Fruit fly (Drosophila melanogaster): ENCODE results near the gene CG10516.
A peak's percentile ranks its signal among the peaks of the same experiment; 100 is the strongest.

CG10516 gene

dm6 chr3L:16002116-16002716 is 34.2 kb downstream of the CG10516 start:
- peak; percentile 25 for TF ChIP-seq CG17801 (GFP tag; optimal IDR thresholded peaks at IDR 0.05; ENCODE audit: partially characterized antibody)

dm6 chr3L:16004401-16005237 is 36.6 kb downstream of the CG10516 start, which contains the start of the genes hzg and mRpS31:
Gene hzg (minus strand): TSS chr3L:16004736.
Gene mRpS31 (plus strand): TSS chr3L:16005193.
- TF ChIP-seq CG17801 (GFP tag; optimal IDR thresholded peaks at IDR 0.05; ENCODE audit: partially characterized antibody) = peak; percentile 68

DNA sequence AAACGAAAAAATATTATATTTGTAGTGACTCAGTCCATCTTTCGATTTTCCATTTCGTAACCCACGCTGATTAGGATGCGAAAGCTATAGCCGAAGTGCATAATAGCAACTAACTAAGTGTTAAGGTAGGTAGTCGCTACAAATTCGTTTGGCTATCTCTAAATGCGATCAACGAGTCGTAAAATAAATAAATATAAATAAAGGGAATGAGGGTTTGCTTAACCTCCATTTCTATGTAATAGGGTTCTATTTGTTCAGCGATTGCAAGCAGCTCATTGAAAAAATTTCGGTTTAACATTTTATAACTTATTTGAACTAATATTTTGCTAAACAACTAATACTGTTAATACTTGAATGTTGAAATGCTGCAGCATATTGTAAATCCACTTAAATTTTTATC is 42.2 kb downstream of the CG10516 start:
- TF ChIP-seq CG17801 (GFP tag; optimal IDR thresholded peaks at IDR 0.05; ENCODE audit: partially characterized antibody) = no peak

DNA sequence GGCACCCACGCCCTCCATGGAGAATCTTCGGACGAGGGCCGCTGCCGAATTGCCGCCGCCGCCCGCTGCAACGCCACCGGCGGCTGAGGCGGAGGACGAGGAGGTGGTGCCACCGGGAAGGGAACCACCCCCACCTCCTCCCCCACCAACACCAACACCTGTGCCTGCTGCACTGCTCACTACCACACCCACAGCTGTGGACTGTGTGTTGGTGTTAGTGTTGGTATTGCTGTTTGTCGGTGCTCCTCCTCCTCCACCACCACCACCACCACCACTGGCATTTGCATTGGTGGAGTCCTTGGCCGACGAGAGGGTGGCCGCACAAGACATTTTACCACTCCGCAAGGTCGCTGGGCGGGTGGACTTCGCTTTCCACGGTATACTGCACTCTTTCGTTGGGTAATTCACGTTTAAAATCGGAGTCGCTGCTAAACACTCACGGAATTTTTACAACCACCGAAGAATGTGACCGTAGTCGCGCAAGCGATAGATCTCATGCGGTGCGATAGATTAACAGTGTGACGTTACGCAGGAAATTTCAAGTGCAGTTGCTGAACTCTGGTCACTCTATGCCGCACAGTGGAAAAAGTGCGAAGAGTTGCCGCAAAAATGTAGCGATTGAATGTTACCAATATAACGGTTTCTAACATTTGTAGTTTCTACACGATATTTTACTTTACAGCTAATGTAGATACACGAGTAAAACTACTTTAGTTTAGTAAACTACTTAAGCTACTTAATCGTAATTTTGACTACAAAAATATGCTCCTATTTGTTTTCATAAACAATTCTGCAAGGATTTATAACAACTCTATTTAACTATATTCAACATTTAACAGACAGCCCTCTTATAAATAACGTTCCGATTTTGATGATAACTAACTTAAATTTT is 43.6 kb downstream of the CG10516 start, which contains the start of gene mib1:
TSS of gene mib1 (minus strand) at position 494 of the 892 bp plus-strand sequence.
- peak; percentile 21 for TF ChIP-seq CG17801 (GFP tag; optimal IDR thresholded peaks at IDR 0.05; ENCODE audit: partially characterized antibody)

- TF ChIP-seq CG17801 (GFP tag; optimal IDR thresholded peaks at IDR 0.05; ENCODE audit: partially characterized antibody) = no peak
Measured at dm6 chr3L:16012315-16012950, 44.4 kb downstream of the CG10516 start.

- no peak for TF ChIP-seq CG17801 (GFP tag; optimal IDR thresholded peaks at IDR 0.05; ENCODE audit: partially characterized antibody)
Measured at dm6 chr3L:16013198-16013982, 45.4 kb downstream of the CG10516 start.

DNA sequence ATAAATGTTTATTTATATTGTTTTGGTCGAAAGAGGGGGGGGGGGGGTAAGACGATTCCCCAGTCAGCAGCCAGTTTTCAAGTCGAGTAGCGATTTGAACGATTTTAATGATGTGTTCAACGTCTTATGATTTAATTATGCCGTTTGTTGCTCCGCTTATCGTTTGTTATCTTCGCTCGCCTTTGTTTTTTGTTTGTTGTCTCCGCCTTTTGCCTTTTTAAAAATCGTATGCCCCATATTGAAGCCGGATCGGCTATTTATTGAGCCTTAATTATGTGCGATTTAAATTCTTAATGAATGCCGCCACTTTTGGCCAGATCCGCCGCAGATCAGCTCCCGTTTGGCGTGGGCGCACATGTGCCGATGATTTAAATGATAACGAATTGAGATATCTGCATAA is 46.5 kb downstream of the CG10516 start:
- TF ChIP-seq CG17801 (GFP tag; optimal IDR thresholded peaks at IDR 0.05; ENCODE audit: partially characterized antibody) = no peak

DNA sequence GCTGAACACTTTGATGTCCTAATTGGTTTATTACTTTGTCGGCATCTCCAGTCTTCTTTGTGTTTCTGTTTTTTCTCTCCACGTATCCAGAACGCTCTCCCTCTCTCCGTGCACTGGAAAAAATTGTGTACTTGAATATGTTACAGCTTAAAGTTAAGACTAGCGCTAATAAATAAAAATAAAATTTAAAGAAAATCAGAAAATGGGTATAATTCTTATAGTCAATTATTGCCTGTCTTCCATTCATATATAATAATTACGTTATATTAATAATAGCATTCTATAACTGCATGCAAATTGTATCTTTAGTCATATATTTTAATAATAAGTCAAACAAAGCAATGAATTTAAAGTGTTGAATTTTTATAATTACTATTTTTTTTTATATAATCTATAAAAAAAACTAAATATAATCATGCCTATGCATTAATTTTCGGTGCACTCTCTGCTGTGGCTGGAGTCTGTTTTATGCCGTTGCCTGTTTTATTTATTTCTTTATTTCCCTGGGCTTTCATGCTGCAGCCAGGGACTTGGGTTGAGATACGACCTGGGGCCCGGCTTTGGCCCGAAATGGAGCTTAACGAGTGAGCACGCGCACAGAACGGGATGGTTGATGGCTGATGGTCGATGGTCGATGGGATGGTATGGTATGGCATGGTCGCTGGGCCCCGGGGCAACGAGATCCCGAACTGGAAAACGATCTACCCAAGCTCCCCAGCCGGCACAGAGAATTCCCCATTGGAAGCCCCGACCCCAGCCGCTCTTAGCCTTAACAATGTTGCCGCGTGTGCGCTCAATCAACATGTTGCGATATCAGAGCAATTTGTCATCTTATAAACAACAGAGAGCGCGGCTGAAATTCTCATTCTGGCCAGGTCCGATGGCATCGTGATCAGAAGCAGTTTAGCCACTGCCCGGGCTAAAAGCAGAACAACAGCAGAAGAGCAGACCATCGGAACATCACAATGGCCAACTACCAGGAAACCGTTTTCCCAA is 48.1 kb downstream of the CG10516 start:
- TF ChIP-seq CG17801 (GFP tag; optimal IDR thresholded peaks at IDR 0.05; ENCODE audit: partially characterized antibody) = no peak

DNA sequence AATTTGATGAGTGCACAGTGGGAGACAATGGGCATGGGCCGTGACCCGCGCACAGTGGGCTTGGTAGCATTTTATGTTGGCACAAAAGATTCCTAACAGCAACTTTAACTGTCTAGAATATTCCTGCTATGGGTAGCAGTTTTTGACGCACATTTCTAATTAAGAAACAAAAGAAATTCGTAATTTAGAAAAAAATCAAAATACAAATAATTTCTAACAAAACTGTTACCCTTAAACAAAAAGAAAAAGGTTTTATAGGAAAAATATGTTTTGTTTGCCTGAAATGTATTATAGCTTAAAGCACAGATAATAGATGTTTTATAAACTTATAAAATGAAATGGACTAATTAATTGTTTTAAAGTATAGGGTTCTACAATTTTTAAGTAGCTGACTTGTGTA is 48.9 kb downstream of the CG10516 start:
- TF ChIP-seq CG17801 (GFP tag; optimal IDR thresholded peaks at IDR 0.05; ENCODE audit: partially characterized antibody) = no peak

DNA sequence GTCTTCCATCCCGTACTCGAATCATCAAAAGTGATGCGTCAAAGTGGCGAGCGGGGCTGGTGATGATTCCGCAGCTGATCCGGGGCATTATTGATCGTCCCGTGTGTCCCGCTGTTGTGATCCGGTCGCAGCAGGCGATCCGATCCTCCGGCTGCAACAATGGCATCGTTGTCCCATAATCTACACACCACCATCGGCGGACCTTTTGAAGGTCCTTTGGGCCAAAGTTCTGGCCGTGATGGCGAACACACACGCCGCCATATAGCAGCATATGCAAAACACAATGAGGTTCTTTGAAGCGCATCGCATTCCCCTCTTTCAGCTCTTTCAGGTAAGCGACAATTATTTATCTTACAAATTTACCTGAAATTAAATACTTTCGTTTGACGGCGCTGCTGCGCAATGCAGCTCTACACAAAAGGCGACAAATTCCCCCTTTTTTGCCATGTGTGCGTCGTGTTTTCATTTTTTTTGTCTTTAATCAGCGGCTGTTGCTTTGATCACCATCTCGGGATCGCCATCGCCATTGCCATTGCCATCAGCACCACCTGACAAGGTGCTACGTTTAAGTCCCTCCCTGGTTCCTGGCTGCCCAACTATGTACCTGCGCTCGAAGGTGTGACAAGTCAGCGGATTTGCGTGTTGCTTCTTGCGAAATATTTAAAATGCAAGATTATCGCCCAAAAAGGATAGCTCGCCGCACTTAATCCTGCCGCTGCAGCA is 49.7 kb downstream of the CG10516 start:
- no peak for TF ChIP-seq CG17801 (GFP tag; optimal IDR thresholded peaks at IDR 0.05; ENCODE audit: partially characterized antibody)

DNA sequence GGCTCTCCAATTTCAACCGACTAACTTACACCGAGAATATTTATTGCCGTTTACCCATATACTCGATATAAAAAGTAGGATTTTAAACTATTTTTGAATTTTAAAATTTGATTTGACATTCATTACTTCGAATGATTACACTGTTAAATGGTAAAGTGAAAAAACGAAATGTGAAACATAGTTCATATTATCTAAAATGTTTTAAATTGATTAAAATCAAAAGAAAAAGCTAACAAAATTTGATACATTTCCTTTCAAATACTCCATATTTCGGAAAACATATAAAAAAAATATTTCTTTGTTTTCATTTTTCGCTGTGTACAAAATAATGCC is 50.2 kb downstream of the CG10516 start:
- TF ChIP-seq CG17801 (GFP tag; optimal IDR thresholded peaks at IDR 0.05; ENCODE audit: partially characterized antibody) = no peak

DNA sequence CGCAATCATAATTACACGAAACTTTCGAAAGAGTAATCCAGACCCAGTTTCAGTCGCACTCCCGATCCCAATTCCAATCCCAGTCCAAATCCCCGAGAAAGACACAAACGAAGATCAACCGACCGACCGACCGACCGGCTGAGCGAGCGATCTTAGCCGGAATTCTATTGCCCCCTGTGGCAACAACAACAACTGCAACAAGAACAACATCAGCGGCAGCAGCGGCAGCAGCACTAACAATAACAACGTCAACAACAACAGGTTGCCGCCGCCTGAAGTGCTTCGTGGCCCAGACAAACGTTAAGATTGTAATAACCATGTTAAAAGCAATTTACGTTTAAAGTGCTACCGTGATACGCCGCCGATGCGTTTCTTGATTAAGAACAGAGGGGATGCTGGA is 50.7 kb downstream of the CG10516 start:
- TF ChIP-seq CG17801 (GFP tag; optimal IDR thresholded peaks at IDR 0.05; ENCODE audit: partially characterized antibody) = no peak
